Worm (Caenorhabditis elegans): ENCODE results near the gene C29E4.15.

C29E4.15 gene

ce11 chrIII:7996353-7996752, 43.9 kb downstream of the C29E4.15 start, which contains the start of gene npr-17:
npr-17 (minus strand) TSS chrIII:7996453.
- TF ChIP-seq bed-2 (GFP tag; IDR thresholded peaks at IDR 0.05) (no peak), lsy-27 (tag; optimal IDR thresholded peaks at IDR 0.05; ENCODE audit: borderline replicate concordance, insufficient read depth) (no peak), madf-10 (tag; optimal IDR thresholded peaks at IDR 0.05) (no peak), B0336.3 (GFP tag; IDR thresholded peaks at IDR 0.05) (no peak), athp-1 (tag; optimal IDR thresholded peaks at IDR 0.05) (no peak), sptf-2 (GFP tag; optimal IDR thresholded peaks at IDR 0.05) (no peak), sea-2 (GFP tag; IDR thresholded peaks at IDR 0.05) (no peak), B0261.1 (tag; optimal IDR thresholded peaks at IDR 0.05) (no peak), aptf-2 (GFP tag; conservative IDR thresholded peaks at IDR 0.05) (no peak), xnd-1 (tag; optimal IDR thresholded peaks at IDR 0.05) (no peak), hsf-1 (GFP tag; IDR thresholded peaks at IDR 0.05) (no peak), hmg-20 (GFP tag; IDR thresholded peaks at IDR 0.05) (no peak)

ce11 chrIII:7997447-7998046, 45.1 kb downstream of the C29E4.15 start:
- TF ChIP-seq hmg-1.2 (GFP tag; IDR thresholded peaks at IDR 0.05) (peak; percentile 48; the same call in 1 of the 2 replicates), snpc-4 (GFP tag; optimal IDR thresholded peaks at IDR 0.05) (no peak), snpc-4 (tag; optimal IDR thresholded peaks at IDR 0.05) (peak in 2 of 4 experiments; percentile 77 to 89), die-1 (tag; optimal IDR thresholded peaks at IDR 0.05) (no peak), snpc-1.1 (tag; optimal IDR thresholded peaks at IDR 0.05; ENCODE audit: insufficient read depth) (peak; percentile 61)

ce11 chrIII:8001557-8001956, 49.1 kb downstream of the C29E4.15 start:
- TF ChIP-seq lin-40 (tag; optimal IDR thresholded peaks at IDR 0.05) (no peak), F23B12.7 (tag; optimal IDR thresholded peaks at IDR 0.05; ENCODE audit: insufficient read depth) (no peak), F57C9.4 (tag; optimal IDR thresholded peaks at IDR 0.05) (no peak), ets-4 (GFP tag; optimal IDR thresholded peaks at IDR 0.05) (no peak), rpc-1 (optimal IDR thresholded peaks at IDR 0.05) (no peak), rpc-1 (tag; optimal IDR thresholded peaks at IDR 0.05) (no peak), B0019.2 (GFP tag; conservative IDR thresholded peaks at IDR 0.05) (no peak), rec-8 (tag; optimal IDR thresholded peaks at IDR 0.05) (no peak), Y53G8AR.9 (GFP tag; conservative IDR thresholded peaks at IDR 0.05) (no peak), F49E8.2 (tag; optimal IDR thresholded peaks at IDR 0.05; ENCODE audit: insufficient read depth) (no peak), ZK185.1 (tag; optimal IDR thresholded peaks at IDR 0.05; ENCODE audit: poor library complexity, severe bottlenecking) (no peak), T26A5.8 (tag; optimal IDR thresholded peaks at IDR 0.05) (no peak), Y67H2A.10 (GFP tag; conservative IDR thresholded peaks at IDR 0.05) (no peak), D2030.7 (GFP tag; IDR thresholded peaks at IDR 0.05) (no peak)

- TF ChIP-seq nhr-80 (tag; optimal IDR thresholded peaks at IDR 0.05) (no peak), F23B12.7 (tag; optimal IDR thresholded peaks at IDR 0.05; ENCODE audit: insufficient read depth) (no peak), Y53G8AR.9 (GFP tag; conservative IDR thresholded peaks at IDR 0.05) (no peak)
Measured at ce11 chrIII:8004091-8004490, 51.7 kb downstream of the C29E4.15 start, which contains the start of gene C06G4.6. C06G4.6 (plus strand) TSS chrIII:8004391.
